Fruit fly (Drosophila melanogaster) whole organism, wandering third instar larva: Measurements from ENCODE around the gene CG11779.
A peak's percentile ranks its signal among the peaks of the same experiment; 100 is the strongest.

Experiments
- Abd-B ChIP-seq: fragments of >200 bp; optimal IDR thresholded peaks from 2 replicates; lab custom pipeline; 2017; ENCODE audit warnings: missing biosample characterization, missing genetic modification characterization
- CG32264 ChIP-seq: fragments of 200-800 bp; sonication (Bioruptor generic); optimal IDR thresholded peaks from 2 replicates; lab custom pipeline; 2016; ENCODE audit warnings: missing biosample characterization, missing genetic modification characterization
- CG9705 ChIP-seq: fragments of 200-800 bp; sonication (Bioruptor generic); optimal IDR thresholded peaks from 2 replicates; lab custom pipeline; 2018; ENCODE audit warnings: missing biosample characterization, mild to moderate bottlenecking, missing genetic modification characterization
- CrebA ChIP-seq: fragments of 200-800 bp; sonication (Bioruptor generic); optimal IDR thresholded peaks from 2 replicates; lab custom pipeline; 2016; ENCODE audit warnings: missing biosample characterization, mild to moderate bottlenecking, missing genetic modification characterization, borderline replicate concordance
- Dfd ChIP-seq: fragments of >200 bp; optimal IDR thresholded peaks from 2 replicates; lab custom pipeline; 2017; ENCODE audit warnings: missing biosample characterization, missing genetic modification characterization
- Dif ChIP-seq: fragments of 200-275, 200-300 bp; sonication (Bioruptor generic); optimal IDR thresholded peaks from 2 replicates; lab custom pipeline; 2018; ENCODE audit warnings: missing biosample characterization, missing genetic modification characterization; ENCODE audit not compliant: partially characterized antibody
- GATAd ChIP-seq: sonication (Bioruptor generic); optimal IDR thresholded peaks from 2 replicates; lab custom pipeline; 2016; ENCODE audit warnings: missing biosample characterization, missing genetic modification characterization
- HLH106 ChIP-seq: fragments of 200-800 bp; optimal IDR thresholded peaks from 3 replicates; lab custom pipeline; 2019; ENCODE audit warnings: missing biosample characterization, mild to moderate bottlenecking, missing genetic modification characterization, moderate library complexity
- Hnf4 ChIP-seq: fragments of 200-800 bp; sonication (Bioruptor generic); optimal IDR thresholded peaks from 2 replicates; lab custom pipeline; 2016; ENCODE audit warnings: missing biosample characterization, mild to moderate bottlenecking, missing genetic modification characterization
- Hr78 ChIP-seq: fragments of >200 bp; optimal IDR thresholded peaks from 2 replicates; lab custom pipeline; 2017; ENCODE audit warnings: missing biosample characterization, missing genetic modification characterization
- Hr83 ChIP-seq: fragments of 200-300 bp; sonication (Bioruptor generic); optimal IDR thresholded peaks from 2 replicates; lab custom pipeline; 2016; ENCODE audit warnings: missing biosample characterization, mild to moderate bottlenecking, missing genetic modification characterization, moderate library complexity; ENCODE audit not compliant: poor library complexity, severe bottlenecking
- Jra ChIP-seq: sonication (Bioruptor generic); optimal IDR thresholded peaks from 2 replicates; lab custom pipeline; 2016; ENCODE audit warnings: missing biosample characterization, missing genetic modification characterization
- Mio ChIP-seq: sonication (Bioruptor generic); optimal IDR thresholded peaks from 2 replicates; lab custom pipeline; 2016; ENCODE audit warnings: missing biosample characterization, missing genetic modification characterization
- Myc ChIP-seq: fragments of >200 bp; optimal IDR thresholded peaks from 2 replicates; lab custom pipeline; 2017
- N ChIP-seq: fragments of >200 bp; optimal IDR thresholded peaks from 2 replicates; lab custom pipeline; 2018; ENCODE audit warnings: missing biosample characterization, missing external identifiers, missing genetic modification characterization
- OdsH ChIP-seq: fragments of 200-800 bp; sonication (Bioruptor generic); optimal IDR thresholded peaks from 2 replicates; lab custom pipeline; 2016; ENCODE audit warnings: missing biosample characterization, mild to moderate bottlenecking, missing genetic modification characterization
- Rel ChIP-seq, 2 experiments: fragments of 200-800 bp; sonication (Bioruptor generic) in 1 of 2; optimal IDR thresholded peaks; 2 replicates in 1 of 2; 3 replicates in 1 of 2; lab custom pipeline; 2016 to 2019; ENCODE audit warnings: mild to moderate bottlenecking in 2 of 2, missing biosample characterization in 2 of 2, missing genetic modification characterization in 2 of 2, moderate library complexity in 1 of 2
- Sp1 ChIP-seq: fragments of 200-800 bp; sonication (Bioruptor generic); optimal IDR thresholded peaks from 3 replicates; lab custom pipeline; 2019; ENCODE audit warnings: missing biosample characterization, mild to moderate bottlenecking, missing genetic modification characterization, moderate library complexity
- Vsx2 ChIP-seq: fragments of 200-300, 225-300 bp; sonication (Bioruptor generic); optimal IDR thresholded peaks from 2 replicates; lab custom pipeline; 2018; ENCODE audit warnings: missing biosample characterization, missing genetic modification characterization; ENCODE audit not compliant: partially characterized antibody
- br ChIP-seq: fragments of 200-800 bp; sonication (Bioruptor generic); optimal IDR thresholded peaks from 2 replicates; lab custom pipeline; 2016; ENCODE audit warnings: missing biosample characterization, missing genetic modification characterization
- brk ChIP-seq: fragments of 200-800 bp; sonication (Bioruptor generic); optimal IDR thresholded peaks from 2 replicates; lab custom pipeline; 2016; ENCODE audit warnings: missing biosample characterization, mild to moderate bottlenecking, missing genetic modification characterization
- dl ChIP-seq, 2 experiments: fragments of 175-275, 200-275 bp in 1 of 2; fragments of 200-275 bp in 1 of 2; sonication (Bioruptor generic); optimal IDR thresholded peaks; lab custom pipeline; 2018; ENCODE audit warnings: mild to moderate bottlenecking in 2 of 2, missing biosample characterization in 2 of 2, missing genetic modification characterization in 2 of 2, moderate library complexity in 2 of 2; ENCODE audit not compliant: partially characterized antibody in 2 of 2, insufficient read depth in 1 of 2
- dmrt93B ChIP-seq: fragments of 200-800 bp; sonication (Bioruptor generic); optimal IDR thresholded peaks from 2 replicates; lab custom pipeline; 2018; ENCODE audit warnings: missing biosample characterization, mild to moderate bottlenecking, missing genetic modification characterization
- dsf ChIP-seq: sonication (Bioruptor generic); optimal IDR thresholded peaks from 2 replicates; lab custom pipeline; 2016; ENCODE audit warnings: missing biosample characterization, missing genetic modification characterization, borderline replicate concordance
- ey ChIP-seq: fragments of 200-800 bp; sonication (Bioruptor generic); optimal IDR thresholded peaks from 2 replicates; lab custom pipeline; 2016; ENCODE audit warnings: missing biosample characterization, missing genetic modification characterization
- foxo ChIP-seq, 2 experiments: fragments of 200-800 bp; sonication (Bioruptor generic); optimal IDR thresholded peaks; 2 replicates in 1 of 2; 3 replicates in 1 of 2; lab custom pipeline; 2016 to 2017; ENCODE audit warnings: missing biosample characterization in 2 of 2, missing genetic modification characterization in 2 of 2
- fru ChIP-seq: fragments of 200-800 bp; sonication (Bioruptor generic); optimal IDR thresholded peaks from 3 replicates; lab custom pipeline; 2016; ENCODE audit warnings: missing biosample characterization, mild to moderate bottlenecking, missing genetic modification characterization
- h ChIP-seq: fragments of 200-800 bp; sonication (Bioruptor generic); optimal IDR thresholded peaks from 3 replicates; lab custom pipeline; 2016; ENCODE audit warnings: missing biosample characterization, mild to moderate bottlenecking, missing genetic modification characterization
- jim ChIP-seq: fragments of 175-275, 200-325 bp; sonication (Bioruptor generic); optimal IDR thresholded peaks from 2 replicates; lab custom pipeline; 2016; ENCODE audit warnings: missing biosample characterization, mild to moderate bottlenecking, missing genetic modification characterization
- lola ChIP-seq: fragments of >200 bp; optimal IDR thresholded peaks from 2 replicates; lab custom pipeline; 2017; ENCODE audit warnings: missing biosample characterization, missing genetic modification characterization
- pan ChIP-seq: fragments of >200 bp; optimal IDR thresholded peaks from 2 replicates; lab custom pipeline; 2017
- psq ChIP-seq: fragments of 200-800 bp; sonication (Bioruptor generic); optimal IDR thresholded peaks from 3 replicates; lab custom pipeline; 2017; ENCODE audit warnings: missing biosample characterization, mild to moderate bottlenecking, missing genetic modification characterization, moderate library complexity
- rgr ChIP-seq: fragments of 200-800 bp; sonication (Bioruptor generic); optimal IDR thresholded peaks from 3 replicates; lab custom pipeline; 2016; ENCODE audit warnings: missing biosample characterization, mild to moderate bottlenecking, missing genetic modification characterization
- sage ChIP-seq: fragments of 200-800 bp; sonication (Bioruptor generic); optimal IDR thresholded peaks from 2 replicates; lab custom pipeline; 2016; ENCODE audit warnings: missing biosample characterization, mild to moderate bottlenecking, missing genetic modification characterization
- sv ChIP-seq: fragments of 200-800 bp; sonication (Bioruptor generic); optimal IDR thresholded peaks from 3 replicates; lab custom pipeline; 2016; ENCODE audit warnings: missing biosample characterization, missing genetic modification characterization
- tai ChIP-seq: sonication (Bioruptor generic); optimal IDR thresholded peaks from 2 replicates; lab custom pipeline; 2016; ENCODE audit warnings: missing biosample characterization, missing genetic modification characterization
- usp ChIP-seq: fragments of >200 bp; optimal IDR thresholded peaks from 2 replicates; lab custom pipeline; 2017; ENCODE audit warnings: missing biosample characterization, missing genetic modification characterization
- woc ChIP-seq: sonication (Bioruptor generic); optimal IDR thresholded peaks from 2 replicates; lab custom pipeline; 2016; ENCODE audit warnings: missing biosample characterization, mild to moderate bottlenecking, missing genetic modification characterization

CG11779 gene

dm6 chr3R:19165620-19166055, 6.0 kb upstream of the CG11779 start (continued):
- TF ChIP-seq rgr (GFP tag; lab: Kevin White, UChicago) (no peak), fru (GFP tag; lab: Kevin White, UChicago) (no peak), Hnf4 (GFP tag; lab: Kevin White, UChicago) (no peak), Jra (GFP tag; lab: Kevin White, UChicago) (no peak), CrebA (GFP tag; lab: Kevin White, UChicago) (peak; percentile 80), Myc (lab: Kevin White, UChicago) (no peak)

dm6 chr3R:19164873-19165456, 5.3 kb upstream of the CG11779 start:
- TF ChIP-seq jim (GFP tag; lab: Kevin White, UChicago) = no peak
- TF ChIP-seq br (GFP tag; lab: Kevin White, UChicago) = no peak
- no peak for TF ChIP-seq Hr83 (GFP tag; lab: Kevin White, UChicago)
- no peak for TF ChIP-seq Dif (GFP tag; lab: Kevin White, UChicago)
- TF ChIP-seq h (GFP tag; lab: Kevin White, UChicago) = peak; percentile 23
- peak; percentile 5 for TF ChIP-seq fru (GFP tag; lab: Kevin White, UChicago)
- peak; percentile 26 for TF ChIP-seq sage (GFP tag; lab: Kevin White, UChicago)
- TF ChIP-seq Hnf4 (GFP tag; lab: Kevin White, UChicago) = no peak
- TF ChIP-seq HLH106 (tag; lab: Kevin White, UChicago) = peak; percentile 30
- TF ChIP-seq psq (GFP tag; lab: Kevin White, UChicago) = no peak
- TF ChIP-seq tai (GFP tag; lab: Kevin White, UChicago) = no peak
- peak; percentile 35 for TF ChIP-seq rgr (GFP tag; lab: Kevin White, UChicago)
- TF ChIP-seq CrebA (GFP tag; lab: Kevin White, UChicago) = no peak
- TF ChIP-seq GATAd (GFP tag; lab: Kevin White, UChicago) = no peak
- no peak for TF ChIP-seq Rel (GFP tag; optimal IDR thresholded peaks at IDR 0.05; lab: Kevin White, UChicago)
- TF ChIP-seq Rel (tag; optimal IDR thresholded peaks at IDR 0.05; lab: Kevin White, UChicago) = no peak
- TF ChIP-seq woc = peak; percentile 33
- TF ChIP-seq pan (lab: Kevin White, UChicago) = no peak
- TF ChIP-seq Sp1 (GFP tag; lab: Kevin White, UChicago) = no peak
- TF ChIP-seq CG9705 (GFP tag; lab: Kevin White, UChicago) = no peak
- no peak for TF ChIP-seq Jra (GFP tag; lab: Kevin White, UChicago)
- peak; percentile 55 for TF ChIP-seq CG32264 (GFP tag; lab: Kevin White, UChicago)
- no peak for TF ChIP-seq Vsx2 (GFP tag; lab: Kevin White, UChicago)
- TF ChIP-seq Abd-B (GFP tag; lab: Kevin White, UChicago) = no peak
- peak in 1 of 2 experiments; percentile 33 for TF ChIP-seq foxo (GFP tag; optimal IDR thresholded peaks at IDR 0.05; lab: Kevin White, UChicago)
- TF ChIP-seq dmrt93B (GFP tag; lab: Kevin White, UChicago) = peak; percentile 5
- no peak for TF ChIP-seq Myc (lab: Kevin White, UChicago)
- TF ChIP-seq brk = no peak
- no peak for TF ChIP-seq N
- no peak for TF ChIP-seq dsf (GFP tag; lab: Kevin White, UChicago)
- no peak for TF ChIP-seq dl (GFP tag; optimal IDR thresholded peaks at IDR 0.05; lab: Kevin White, UChicago; ENCODE audit: insufficient read depth in 1 of 2, partially characterized antibody in 2 of 2)
- no peak for TF ChIP-seq Dfd (GFP tag; lab: Kevin White, UChicago)
- TF ChIP-seq ey (GFP tag; lab: Kevin White, UChicago) = no peak
- TF ChIP-seq lola = no peak
- TF ChIP-seq Hr78 (GFP tag; lab: Kevin White, UChicago) = no peak
- TF ChIP-seq OdsH (GFP tag; lab: Kevin White, UChicago) = peak; percentile 10
- TF ChIP-seq usp (GFP tag; lab: Kevin White, UChicago) = no peak
- no peak for TF ChIP-seq Mio (GFP tag; lab: Kevin White, UChicago)
- no peak for TF ChIP-seq sv
